Fruit fly (Drosophila melanogaster) whole organism, pupa: Measurements from ENCODE around the gene alpha-Man-IIb.

ENCODE experiments used
- CG10348 ChIP-seq: fragments of 200-800 bp; sonication (Bioruptor generic); IDR thresholded peaks from 2 replicates; pipeline ENCODE4 v1.3.6; 2022; ENCODE audit warnings: missing biosample characterization, missing genetic modification characterization
- CG12605 ChIP-seq: fragments of 200-800 bp; sonication (Bioruptor generic); IDR thresholded peaks from 2 replicates; pipeline ENCODE4 v1.3.6; 2022; ENCODE audit warnings: missing biosample characterization, missing genetic modification characterization
- CG13204 ChIP-seq: fragments of 200-800 bp; sonication (Bioruptor generic); optimal IDR thresholded peaks from 2 replicates; lab custom pipeline; 2018; ENCODE audit warnings: missing biosample characterization, mild to moderate bottlenecking, missing genetic modification characterization, moderate library complexity
- CG14655 ChIP-seq: fragments of 200-800 bp; sonication (Bioruptor generic); optimal IDR thresholded peaks from 3 replicates; lab custom pipeline; 2017; ENCODE audit warnings: mild to moderate bottlenecking, missing biosample characterization, missing genetic modification reagents, missing genetic modification characterization
- CG15710 ChIP-seq: fragments of 200-800 bp; sonication (Bioruptor generic); optimal IDR thresholded peaks from 2 replicates; lab custom pipeline; 2018; ENCODE audit warnings: missing biosample characterization, mild to moderate bottlenecking, missing genetic modification characterization, moderate library complexity
- CG17806 ChIP-seq: fragments of 200-800 bp; sonication (Bioruptor generic); optimal IDR thresholded peaks from 2 replicates; lab custom pipeline; 2018; ENCODE audit warnings: missing biosample characterization, mild to moderate bottlenecking, missing genetic modification characterization, moderate library complexity
- CG32121 ChIP-seq: fragments of 200-800 bp; sonication (Bioruptor generic); IDR thresholded peaks from 2 replicates; pipeline ENCODE4 v1.3.6; 2022; ENCODE audit warnings: missing biosample characterization, missing genetic modification characterization
- CG34367 ChIP-seq: fragments of 200-800 bp; sonication (Bioruptor generic); optimal IDR thresholded peaks from 2 replicates; lab custom pipeline; 2018; ENCODE audit warnings: missing biosample characterization, mild to moderate bottlenecking, missing genetic modification characterization
- CG4496 ChIP-seq: fragments of 200-800 bp; sonication (Bioruptor generic); IDR thresholded peaks from 3 replicates; pipeline ENCODE4 v1.3.6; 2022; ENCODE audit warnings: missing biosample characterization, missing genetic modification characterization
- CG8159 ChIP-seq: fragments of 200-800 bp; sonication (Bioruptor generic); optimal IDR thresholded peaks from 3 replicates; lab custom pipeline; 2018; ENCODE audit warnings: missing biosample characterization, mild to moderate bottlenecking, missing genetic modification characterization, moderate library complexity
- CG8301 ChIP-seq: fragments of 200-800 bp; sonication (Bioruptor generic); optimal IDR thresholded peaks from 2 replicates; lab custom pipeline; 2018; ENCODE audit warnings: missing biosample characterization, mild to moderate bottlenecking, missing genetic modification characterization
- CG9948 ChIP-seq: fragments of 200-800 bp; sonication (Bioruptor generic); optimal IDR thresholded peaks from 2 replicates; lab custom pipeline; 2018; ENCODE audit warnings: missing biosample characterization, mild to moderate bottlenecking, missing genetic modification characterization, moderate library complexity
- D1 ChIP-seq: fragments of 200-800 bp; sonication (Bioruptor generic); optimal IDR thresholded peaks from 2 replicates; lab custom pipeline; 2018; ENCODE audit warnings: missing biosample characterization, mild to moderate bottlenecking, missing genetic modification characterization, moderate library complexity
- EcR ChIP-seq: fragments of 200-800 bp; sonication (Bioruptor generic); optimal IDR thresholded peaks from 3 replicates; lab custom pipeline; 2019; ENCODE audit warnings: missing biosample characterization, missing genetic modification characterization, mild to moderate bottlenecking, moderate library complexity, missing genetic modification reagents
- Ets98B ChIP-seq: fragments of 200-800 bp; sonication (Bioruptor generic); IDR thresholded peaks from 2 replicates; pipeline ENCODE4 v1.3.6; 2022; ENCODE audit warnings: missing biosample characterization, missing genetic modification characterization
- Pif1A ChIP-seq: fragments of 200-800 bp; sonication (Bioruptor generic); optimal IDR thresholded peaks from 3 replicates; lab custom pipeline; 2016; ENCODE audit warnings: missing biosample characterization, missing genetic modification characterization
- Pif1B ChIP-seq: fragments of 200-800 bp; sonication (Bioruptor generic); optimal IDR thresholded peaks from 3 replicates; lab custom pipeline; 2016; ENCODE audit warnings: missing biosample characterization, missing genetic modification characterization
- Snoo ChIP-seq: fragments of 200-800 bp; sonication (Bioruptor generic); optimal IDR thresholded peaks from 3 replicates; lab custom pipeline; 2017; ENCODE audit warnings: missing biosample characterization, mild to moderate bottlenecking, missing genetic modification characterization, inconsistent platforms
- fd96Ca ChIP-seq: fragments of 200-800 bp; sonication (Bioruptor generic); IDR thresholded peaks from 3 replicates; pipeline ENCODE4 v1.3.6; 2022; ENCODE audit warnings: missing biosample characterization, missing genetic modification characterization
- gl ChIP-seq: fragments of 200-800 bp; sonication (Bioruptor generic); optimal IDR thresholded peaks from 2 replicates; lab custom pipeline; 2018; ENCODE audit warnings: missing biosample characterization, mild to moderate bottlenecking, missing genetic modification characterization
- rn ChIP-seq: fragments of 200-800 bp; sonication (Bioruptor generic); IDR thresholded peaks from 2 replicates; pipeline ENCODE4 v1.3.6; 2022; ENCODE audit warnings: missing biosample characterization, missing genetic modification characterization

Gene alpha-Man-IIb

DNA sequence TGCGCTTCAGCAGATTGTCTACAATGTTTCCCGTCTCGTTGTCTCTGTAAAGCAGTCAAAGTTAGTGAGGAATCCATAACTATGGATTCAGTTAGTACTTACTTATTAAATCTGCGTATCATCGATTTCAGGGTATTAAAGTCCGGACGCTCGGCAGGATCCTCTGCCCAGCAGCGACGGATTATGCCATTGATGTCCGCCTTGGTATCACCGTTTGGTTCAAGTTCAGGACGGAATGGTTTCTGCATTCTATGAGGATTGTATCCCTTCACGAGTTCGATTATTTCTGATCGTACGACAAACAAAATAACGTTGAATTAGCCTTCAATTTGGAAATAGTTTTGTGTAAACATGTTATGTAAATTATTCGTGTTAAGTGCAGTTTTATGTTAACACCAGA, 55.8 kb downstream of the alpha-Man-IIb start, which contains the start of gene CG9632:
CG9632 (plus strand) TSS at position 301 of the 400 bp plus-strand sequence.
- TF ChIP-seq CG32121 (GFP tag; lab: Robert Waterston, UW) (no peak), CG8301 (tag; lab: Kevin White, UChicago) (no peak), gl (no peak), rn (GFP tag; lab: Robert Waterston, UW) (no peak), CG9948 (tag; lab: Kevin White, UChicago) (no peak), CG34367 (no peak), Pif1A (no peak), Snoo (tag; lab: Kevin White, UChicago) (no peak), CG13204 (GFP tag; lab: Kevin White, UChicago) (no peak), EcR (GFP tag; lab: Kevin White, UChicago) (no peak), CG4496 (GFP tag; lab: Robert Waterston, UW) (no peak), CG17806 (tag; lab: Kevin White, UChicago) (no peak), CG14655 (no peak), fd96Ca (GFP tag; lab: Robert Waterston, UW) (no peak), Ets98B (GFP tag; lab: Robert Waterston, UW) (no peak), CG10348 (no peak)

DNA sequence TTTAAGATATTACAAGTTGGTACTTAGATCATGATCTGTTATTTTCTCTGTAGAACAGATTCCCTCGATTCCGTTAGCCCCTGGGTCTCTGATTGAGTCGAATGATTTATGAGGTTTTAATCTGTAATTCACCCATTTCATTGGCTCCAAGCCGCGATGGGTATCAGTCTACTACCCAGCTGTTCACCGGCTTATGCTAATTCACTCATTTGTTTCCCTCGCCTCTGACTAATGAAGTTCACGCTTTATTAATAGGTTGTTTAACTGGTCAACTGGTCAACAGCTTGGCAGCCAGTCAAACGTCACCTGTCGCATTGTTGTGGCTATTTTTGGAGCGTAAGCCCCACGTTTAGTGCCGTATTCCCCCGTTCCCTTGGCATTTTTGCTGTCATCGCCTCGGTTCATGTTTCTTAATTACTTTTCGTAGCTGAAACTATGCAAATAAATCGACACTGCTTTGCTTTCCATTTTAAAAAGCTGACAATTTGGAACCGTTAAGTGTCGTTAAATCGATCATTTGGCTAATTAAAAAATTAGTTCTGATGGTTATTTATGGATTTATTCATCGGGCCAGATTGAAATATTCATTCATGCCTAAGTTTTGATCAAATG, 68.9 kb downstream of the alpha-Man-IIb start:
- no peak for TF ChIP-seq Snoo (tag; lab: Kevin White, UChicago)
- no peak for TF ChIP-seq fd96Ca (GFP tag; lab: Robert Waterston, UW)
- no peak for TF ChIP-seq D1 (tag; lab: Kevin White, UChicago)
- no peak for TF ChIP-seq CG15710
- TF ChIP-seq Ets98B (GFP tag; lab: Robert Waterston, UW), result no peak
- no peak for TF ChIP-seq CG32121 (GFP tag; lab: Robert Waterston, UW)
- TF ChIP-seq CG12605 (GFP tag; lab: Robert Waterston, UW), result no peak
- TF ChIP-seq CG4496 (GFP tag; lab: Robert Waterston, UW), result no peak
- TF ChIP-seq CG14655, result no peak
- TF ChIP-seq CG13204 (GFP tag; lab: Kevin White, UChicago), result no peak
- TF ChIP-seq CG8159 (tag; lab: Kevin White, UChicago), result no peak
- TF ChIP-seq Pif1B (GFP tag; lab: Kevin White, UChicago), result no peak
- TF ChIP-seq Pif1A, result no peak
- TF ChIP-seq EcR (GFP tag; lab: Kevin White, UChicago), result no peak
- no peak for TF ChIP-seq CG9948 (tag; lab: Kevin White, UChicago)
- no peak for TF ChIP-seq CG17806 (tag; lab: Kevin White, UChicago)
